Fruit fly (Drosophila melanogaster) whole organism, pupa: ENCODE results near the gene AstC-R2.

Experiments used
- CG10348 ChIP-seq: fragments of 200-800 bp; sonication (Bioruptor generic); IDR thresholded peaks from 2 replicates; pipeline ENCODE4 v1.3.6; 2022; ENCODE audit warnings: missing biosample characterization, missing genetic modification characterization
- CG13204 ChIP-seq: fragments of 200-800 bp; sonication (Bioruptor generic); optimal IDR thresholded peaks from 2 replicates; lab custom pipeline; 2018; ENCODE audit warnings: missing biosample characterization, mild to moderate bottlenecking, missing genetic modification characterization, moderate library complexity
- CG15710 ChIP-seq: fragments of 200-800 bp; sonication (Bioruptor generic); optimal IDR thresholded peaks from 2 replicates; lab custom pipeline; 2018; ENCODE audit warnings: missing biosample characterization, mild to moderate bottlenecking, missing genetic modification characterization, moderate library complexity
- CG34367 ChIP-seq: fragments of 200-800 bp; sonication (Bioruptor generic); optimal IDR thresholded peaks from 2 replicates; lab custom pipeline; 2018; ENCODE audit warnings: missing biosample characterization, mild to moderate bottlenecking, missing genetic modification characterization
- CG4496 ChIP-seq: fragments of 200-800 bp; sonication (Bioruptor generic); IDR thresholded peaks from 3 replicates; pipeline ENCODE4 v1.3.6; 2022; ENCODE audit warnings: missing biosample characterization, missing genetic modification characterization
- CG9948 ChIP-seq: fragments of 200-800 bp; sonication (Bioruptor generic); optimal IDR thresholded peaks from 2 replicates; lab custom pipeline; 2018; ENCODE audit warnings: missing biosample characterization, mild to moderate bottlenecking, missing genetic modification characterization, moderate library complexity
- EcR ChIP-seq: fragments of 200-800 bp; sonication (Bioruptor generic); optimal IDR thresholded peaks from 3 replicates; lab custom pipeline; 2019; ENCODE audit warnings: missing biosample characterization, missing genetic modification characterization, mild to moderate bottlenecking, moderate library complexity, missing genetic modification reagents
- Ets98B ChIP-seq: fragments of 200-800 bp; sonication (Bioruptor generic); IDR thresholded peaks from 2 replicates; pipeline ENCODE4 v1.3.6; 2022; ENCODE audit warnings: missing biosample characterization, missing genetic modification characterization
- gl ChIP-seq: fragments of 200-800 bp; sonication (Bioruptor generic); optimal IDR thresholded peaks from 2 replicates; lab custom pipeline; 2018; ENCODE audit warnings: missing biosample characterization, mild to moderate bottlenecking, missing genetic modification characterization

DNA sequence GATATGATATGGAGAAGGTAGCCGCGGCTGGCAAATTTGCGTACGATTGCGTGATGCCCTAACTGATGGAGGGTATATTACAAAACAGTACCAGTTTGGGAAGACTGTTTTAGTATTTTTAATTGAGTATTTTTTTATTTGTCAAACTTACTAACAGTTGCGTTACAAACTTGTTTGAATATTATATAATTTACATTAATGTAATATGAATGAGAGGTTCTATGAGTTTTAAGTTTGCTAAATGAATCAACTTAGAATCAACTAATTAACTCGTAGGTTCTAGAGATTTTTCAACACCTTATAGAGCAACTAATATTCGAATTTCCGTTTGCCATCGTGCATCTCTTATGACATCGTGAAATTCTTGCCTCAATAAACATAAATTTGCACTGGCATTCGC is 52.7 kb downstream of the AstC-R2 start:
- TF ChIP-seq CG10348: no peak
- TF ChIP-seq CG34367 (tag; lab: Kevin White, UChicago): no peak
- no peak for TF ChIP-seq CG4496 (GFP tag; lab: Robert Waterston, UW)
- no peak for TF ChIP-seq CG15710
- no peak for TF ChIP-seq gl (tag; lab: Kevin White, UChicago)
- TF ChIP-seq CG13204 (GFP tag; lab: Kevin White, UChicago): no peak
- TF ChIP-seq EcR (GFP tag; lab: Kevin White, UChicago): no peak
- no peak for TF ChIP-seq CG9948
- TF ChIP-seq Ets98B: no peak
